Worm (Caenorhabditis elegans): ENCODE data around the gene F55A11.11.

The F55A11.11 gene

DNA sequence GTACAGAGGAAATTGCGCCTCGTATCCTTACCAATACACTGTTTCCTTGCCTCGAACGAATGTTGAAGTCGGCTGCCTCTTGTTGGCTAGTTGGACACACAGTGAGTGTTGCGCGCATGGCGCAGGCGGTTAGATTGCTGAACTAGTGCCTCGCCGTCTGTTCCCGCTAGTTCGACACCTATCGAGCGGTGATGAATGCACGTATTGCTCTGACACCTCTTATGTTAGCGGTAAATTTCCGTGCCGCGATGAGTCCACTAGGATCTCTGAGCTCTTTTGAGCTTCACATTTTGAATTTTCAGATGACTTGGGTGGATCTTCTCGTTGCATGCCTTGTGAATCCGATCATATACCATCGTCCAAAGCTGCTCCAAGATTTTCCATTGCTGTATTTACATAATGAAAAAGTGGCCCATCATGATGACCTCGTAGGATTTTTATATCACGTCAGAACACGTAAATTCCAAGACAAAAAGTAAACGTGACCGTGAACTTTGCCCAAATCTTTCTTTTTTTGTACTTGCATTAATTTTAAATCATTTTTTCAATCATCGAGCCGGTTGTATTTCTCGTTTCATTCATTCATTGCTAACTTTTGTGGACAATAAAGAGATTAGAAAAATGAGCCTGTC lies at the start of gene F55A11.11:
Gene F55A11.11, plus strand, starts transcription at position 341 of the 632 bp plus-strand sequence.
- no peak for TF ChIP-seq fos-1 (tag; optimal IDR thresholded peaks at IDR 0.05)
- peak in 1 of 3 experiments; percentile 4 for TF ChIP-seq elt-3 (tag; optimal IDR thresholded peaks at IDR 0.05)
- no peak for TF ChIP-seq eor-1 (tag; optimal IDR thresholded peaks at IDR 0.05)
- TF ChIP-seq nhr-28 (tag; optimal IDR thresholded peaks at IDR 0.05) = no peak
- TF ChIP-seq mml-1 (tag; optimal IDR thresholded peaks at IDR 0.05) = no peak
- TF ChIP-seq egl-5 (tag; optimal IDR thresholded peaks at IDR 0.05) = peak; percentile 64
- peak; percentile 60 for TF ChIP-seq nhr-23 (tag; optimal IDR thresholded peaks at IDR 0.05)
- peak; percentile 43 for TF ChIP-seq lin-15B (tag; optimal IDR thresholded peaks at IDR 0.05)
- TF ChIP-seq ztf-4 (tag; optimal IDR thresholded peaks at IDR 0.05) = peak; percentile 75
- TF ChIP-seq fkh-2 (tag; optimal IDR thresholded peaks at IDR 0.05) = no peak
- TF ChIP-seq nhr-25 (tag; optimal IDR thresholded peaks at IDR 0.05) = peak; percentile 65
- peak; percentile 96 for TF ChIP-seq lin-39 (tag; optimal IDR thresholded peaks at IDR 0.05)
- TF ChIP-seq aly-2 (tag; optimal IDR thresholded peaks at IDR 0.05) = no peak
- TF ChIP-seq fkh-10 (GFP tag; optimal IDR thresholded peaks at IDR 0.05) = no peak
- TF ChIP-seq ama-1 (optimal IDR thresholded peaks at IDR 0.05) = peak; percentile 80
- TF ChIP-seq mdl-1 (tag; optimal IDR thresholded peaks at IDR 0.05) = no peak
- no peak for TF ChIP-seq unc-39 (tag; optimal IDR thresholded peaks at IDR 0.05)
- TF ChIP-seq ceh-28 (tag; optimal IDR thresholded peaks at IDR 0.05) = no peak
- TF ChIP-seq nhr-12 (tag; optimal IDR thresholded peaks at IDR 0.05) = no peak
- TF ChIP-seq nhr-76 (tag; optimal IDR thresholded peaks at IDR 0.05) = no peak
- peak; percentile 58 for TF ChIP-seq nfya-1 (tag; optimal IDR thresholded peaks at IDR 0.05; ENCODE audit: insufficient read depth)
- TF ChIP-seq ceh-16 (tag; optimal IDR thresholded peaks at IDR 0.05) = peak; percentile 42
- TF ChIP-seq ceh-9 (tag; optimal IDR thresholded peaks at IDR 0.05) = no peak
- TF ChIP-seq skn-1 (tag; optimal IDR thresholded peaks at IDR 0.05) = peak; percentile 49
- TF ChIP-seq nhr-11 (tag; optimal IDR thresholded peaks at IDR 0.05) = no peak
- TF ChIP-seq sea-2 (GFP tag; optimal IDR thresholded peaks at IDR 0.05) = no peak
- no peak for TF ChIP-seq ZK546.5 (tag; optimal IDR thresholded peaks at IDR 0.05)
- TF ChIP-seq snpc-4 (tag; optimal IDR thresholded peaks at IDR 0.05) = peak; percentile 45
- no peak for TF ChIP-seq ztf-11 (tag; optimal IDR thresholded peaks at IDR 0.05)
- peak; percentile 46 for TF ChIP-seq pqm-1 (tag; optimal IDR thresholded peaks at IDR 0.05)
- no peak for TF ChIP-seq nhr-237 (tag; optimal IDR thresholded peaks at IDR 0.05)
- TF ChIP-seq daf-12 (tag; optimal IDR thresholded peaks at IDR 0.05) = no peak
- no peak for TF ChIP-seq nhr-77 (tag; optimal IDR thresholded peaks at IDR 0.05)
- peak; percentile 98 for TF ChIP-seq hmg-11 (tag; optimal IDR thresholded peaks at IDR 0.05)
- TF ChIP-seq nhr-67 (tag; optimal IDR thresholded peaks at IDR 0.05) = no peak
- TF ChIP-seq zag-1 (tag; optimal IDR thresholded peaks at IDR 0.05) = no peak
- TF ChIP-seq jun-1 (tag; optimal IDR thresholded peaks at IDR 0.05) = no peak
- no peak for TF ChIP-seq unc-62 (GFP tag; optimal IDR thresholded peaks at IDR 0.05)
- peak; percentile 78 for TF ChIP-seq pha-4 (tag; optimal IDR thresholded peaks at IDR 0.05)
- TF ChIP-seq R02D3.7 (tag; optimal IDR thresholded peaks at IDR 0.05) = peak; percentile 13
- peak; percentile 60 for TF ChIP-seq elt-2 (tag; optimal IDR thresholded peaks at IDR 0.05)
- TF ChIP-seq elt-1 (tag; optimal IDR thresholded peaks at IDR 0.05) = peak; percentile 0
- peak; percentile 86 for TF ChIP-seq nhr-43 (tag; optimal IDR thresholded peaks at IDR 0.05; ENCODE audit: poor library complexity, severe bottlenecking)
- peak; percentile 78 for TF ChIP-seq tbx-2 (tag; optimal IDR thresholded peaks at IDR 0.05)
- no peak for TF ChIP-seq ceh-82 (tag; optimal IDR thresholded peaks at IDR 0.05)
- TF ChIP-seq egl-27 (tag; optimal IDR thresholded peaks at IDR 0.05) = peak; percentile 64
- TF ChIP-seq lsy-12 (tag; optimal IDR thresholded peaks at IDR 0.05) = peak; percentile 85

All from whole organism, L3 larva.